Worm (Caenorhabditis elegans) whole organism, L3 larva: Measurements from ENCODE around the gene srz-82.

Experiments used
- ama-1 ChIP-seq: fragments of 150-350 bp; optimal IDR thresholded peaks from 2 replicates; lab custom pipeline; 2018
- elt-2 ChIP-seq: sonication (generic microtip); optimal IDR thresholded peaks from 2 replicates; lab custom pipeline; 2016; ENCODE audit warnings: missing genetic modification reagents, mild to moderate bottlenecking, missing genetic modification characterization, missing compliant biosample characterization
- elt-3 ChIP-seq, 3 experiments: fragments of 150-350 bp in 1 of 3; sonication (generic microtip) in 2 of 3; optimal IDR thresholded peaks; 2 replicates in 2 of 3; 4 replicates in 1 of 3; lab custom pipeline; 2014 to 2017; ENCODE audit warnings: missing biosample characterization in 3 of 3, missing genetic modification characterization in 3 of 3
- lin-15B ChIP-seq: fragments of 150-350 bp; optimal IDR thresholded peaks from 2 replicates; lab custom pipeline; 2014; ENCODE audit warnings: missing biosample characterization, missing genetic modification characterization
- nhr-76 ChIP-seq: fragments of 150-350 bp; sonication (generic microtip); optimal IDR thresholded peaks from 5 replicates; lab custom pipeline; 2014; ENCODE audit warnings: missing biosample characterization, missing genetic modification characterization
- pha-4 ChIP-seq: fragments of 150-350 bp; optimal IDR thresholded peaks from 2 replicates; lab custom pipeline; 2014; ENCODE audit warnings: missing biosample characterization, missing genetic modification reagents, missing genetic modification characterization
- tbx-2 ChIP-seq: sonication (generic microtip); optimal IDR thresholded peaks from 2 replicates; lab custom pipeline; 2016; ENCODE audit warnings: mild to moderate bottlenecking, missing genetic modification characterization, missing compliant biosample characterization

DNA sequence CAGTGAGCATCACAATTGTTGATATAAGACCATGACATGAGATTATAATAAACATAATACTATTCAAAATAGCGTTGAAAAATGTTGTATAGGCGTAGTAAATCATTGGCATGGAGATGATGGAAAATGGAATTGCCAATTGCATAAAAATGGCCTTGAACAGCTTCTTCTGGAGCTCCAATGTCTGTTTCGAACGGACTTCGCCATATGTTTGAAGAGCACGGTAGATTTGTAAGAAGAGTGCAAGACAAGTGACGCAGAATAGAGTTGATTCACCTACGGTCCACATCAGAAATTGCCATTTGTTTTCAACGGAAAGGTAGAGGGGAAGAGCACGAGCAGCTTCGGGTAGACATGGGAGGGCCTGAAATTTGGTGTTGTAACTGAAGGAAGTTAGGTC lies 35.3 kb upstream of the srz-82 start:
- TF ChIP-seq nhr-76 (tag; lab: Kevin White, UChicago) (no peak), elt-2 (no peak), lin-15B (tag; lab: Kevin White, UChicago) (no peak), pha-4 (tag; lab: Kevin White, UChicago) (no peak), ama-1 (no peak), tbx-2 (tag; lab: Kevin White, UChicago) (no peak), elt-3 (tag; optimal IDR thresholded peaks at IDR 0.05; lab: Kevin White, UChicago) (no peak)
